Fruit fly (Drosophila melanogaster): ENCODE data around the gene Akh.

The Akh gene

DNA sequence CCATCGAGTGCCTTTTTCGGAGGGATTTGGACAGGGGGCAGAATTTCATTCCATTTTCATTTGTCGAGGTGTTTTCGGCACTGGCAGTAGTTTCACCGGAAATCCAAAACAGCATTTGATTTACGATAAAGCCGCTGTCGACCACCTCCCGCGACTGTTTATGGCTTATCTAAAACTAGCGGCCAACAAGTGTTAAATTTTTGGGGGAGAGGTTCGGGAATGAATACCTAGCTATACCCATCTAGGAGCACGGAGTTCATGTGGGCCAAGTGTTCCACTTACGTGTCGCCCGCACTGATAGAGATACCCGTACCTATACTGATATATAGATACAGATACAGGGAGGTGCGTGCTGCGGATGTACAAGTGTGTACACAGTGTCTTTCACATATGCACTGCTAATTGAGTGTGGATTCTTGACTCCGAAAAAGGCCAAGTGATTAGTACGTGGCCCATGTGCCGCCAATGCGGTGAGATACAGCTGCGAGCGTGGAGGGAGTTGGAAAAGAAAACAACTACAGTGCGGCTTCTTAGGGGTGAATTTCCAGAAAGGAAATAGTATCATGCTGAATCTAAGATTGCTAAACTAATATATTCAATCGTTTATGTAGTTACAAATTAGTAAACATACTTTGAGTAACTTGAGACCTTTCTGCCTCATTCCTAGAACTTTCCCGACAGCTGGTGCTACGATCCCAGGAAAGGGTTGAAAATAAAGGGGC is 21.5 kb upstream of the Akh start (continued):
- TF ChIP-seq Deaf1 (tag; optimal IDR thresholded peaks at IDR 0.05) (no peak), CG14014 (GFP tag; IDR thresholded peaks at IDR 0.05) (no peak), CG17328 (GFP tag; IDR thresholded peaks at IDR 0.05) (no peak), Ptx1 (GFP tag; IDR thresholded peaks at IDR 0.05) (no peak), Sox102F (GFP tag; optimal IDR thresholded peaks at IDR 0.05) (peak; percentile 6), CG7357 (GFP tag; IDR thresholded peaks at IDR 0.05) (no peak), Med (GFP tag) (peak; percentile 38), odd (GFP tag; optimal IDR thresholded peaks at IDR 0.05) (no peak), Ets65A (GFP tag) (peak; percentile 32), dmrt11E (tag; optimal IDR thresholded peaks at IDR 0.05) (no peak), CG12391 (tag; optimal IDR thresholded peaks at IDR 0.05) (no peak), gsb-n (tag; optimal IDR thresholded peaks at IDR 0.05) (no peak), Bdp1 (GFP tag; optimal IDR thresholded peaks at IDR 0.05) (no peak), Xrp1 (GFP tag; IDR thresholded peaks at IDR 0.05) (no peak), Dip2 (GFP tag; IDR thresholded peaks at IDR 0.05) (no peak), Dfd (GFP tag; optimal IDR thresholded peaks at IDR 0.05) (no peak), CG17912 (GFP tag; optimal IDR thresholded peaks at IDR 0.05) (no peak), Dp (GFP tag; optimal IDR thresholded peaks at IDR 0.05) (no peak), pros (GFP tag; optimal IDR thresholded peaks at IDR 0.05) (peak; percentile 39), Scr (GFP tag; IDR thresholded peaks at IDR 0.05; ENCODE audit: partially characterized antibody) (no peak), CG12236 (GFP tag; optimal IDR thresholded peaks at IDR 0.05) (no peak), Ssrp (tag; optimal IDR thresholded peaks at IDR 0.05) (no peak), MTF-1 (GFP tag; optimal IDR thresholded peaks at IDR 0.05; ENCODE audit: borderline replicate concordance) (no peak), CG13894 (tag; optimal IDR thresholded peaks at IDR 0.05) (no peak), MESR4 (GFP tag; optimal IDR thresholded peaks at IDR 0.05) (no peak), Gsc (GFP tag; IDR thresholded peaks at IDR 0.05) (no peak), wek (GFP tag; optimal IDR thresholded peaks at IDR 0.05) (no peak), dysf (GFP tag; IDR thresholded peaks at IDR 0.05) (no peak), CG4424 (GFP tag; optimal IDR thresholded peaks at IDR 0.05) (no peak), knrl (GFP tag; IDR thresholded peaks at IDR 0.05; ENCODE audit: partially characterized antibody) (no peak), CG1647 (GFP tag; optimal IDR thresholded peaks at IDR 0.05) (no peak), croc (GFP tag; conservative IDR thresholded peaks at IDR 0.05) (no peak), CG16779 (GFP tag; IDR thresholded peaks at IDR 0.05) (no peak), CG11456 (GFP tag; IDR thresholded peaks at IDR 0.05) (no peak), eve (GFP tag; optimal IDR thresholded peaks at IDR 0.05) (no peak), CG10959 (GFP tag; IDR thresholded peaks at IDR 0.05) (no peak), Six4 (GFP tag; optimal IDR thresholded peaks at IDR 0.05) (no peak), gsb (GFP tag; IDR thresholded peaks at IDR 0.05) (no peak), CG4820 (GFP tag; optimal IDR thresholded peaks at IDR 0.05) (no peak), CG12155 (GFP tag; optimal IDR thresholded peaks at IDR 0.05) (no peak), rib (GFP tag; IDR thresholded peaks at IDR 0.05) (no peak), CG9727 (GFP tag; optimal IDR thresholded peaks at IDR 0.05) (no peak), ara (GFP tag; IDR thresholded peaks at IDR 0.05) (0 out of 2 replicates have a peak, but pooled peaks have one; percentile 20), sr (GFP tag; IDR thresholded peaks at IDR 0.05) (no peak), ato (GFP tag; IDR thresholded peaks at IDR 0.05; ENCODE audit: partially characterized antibody) (no peak), ewg (GFP tag; optimal IDR thresholded peaks at IDR 0.05) (no peak), Xbp1 (GFP tag; optimal IDR thresholded peaks at IDR 0.05) (peak; percentile 32), Fer1 (GFP tag; optimal IDR thresholded peaks at IDR 0.05) (no peak), CG10543 (GFP tag; optimal IDR thresholded peaks at IDR 0.05) (peak; percentile 23), CG12659 (GFP tag; optimal IDR thresholded peaks at IDR 0.05) (no peak)

Data from whole organism, embryonic.